Worm (Caenorhabditis elegans) whole organism, mixed stage, embryonic: ENCODE measurements around the gene T07D3.4.

Experiments
- M03D4.4 ChIP-seq: sonication (generic microtip); optimal IDR thresholded peaks from 2 replicates; lab custom pipeline; 2017; ENCODE audit warnings: mild to moderate bottlenecking, missing genetic modification characterization, missing compliant biosample characterization
- ces-1 ChIP-seq: fragments of 150-350 bp; optimal IDR thresholded peaks from 2 replicates; lab custom pipeline; 2014; ENCODE audit warnings: missing biosample characterization, missing genetic modification reagents, missing genetic modification characterization
- elt-3 ChIP-seq: fragments of 150-350 bp; optimal IDR thresholded peaks from 2 replicates; lab custom pipeline; 2014; ENCODE audit warnings: missing biosample characterization, missing genetic modification characterization
- lin-13 ChIP-seq: fragments of 150-350 bp; optimal IDR thresholded peaks from 2 replicates; lab custom pipeline; 2014; ENCODE audit warnings: missing biosample characterization, missing genetic modification characterization
- lsy-2 ChIP-seq: fragments of 150-350 bp; optimal IDR thresholded peaks from 2 replicates; lab custom pipeline; 2014; ENCODE audit warnings: missing biosample characterization, missing genetic modification characterization
- nhr-237 ChIP-seq: fragments of 150-350 bp; optimal IDR thresholded peaks from 2 replicates; lab custom pipeline; 2014; ENCODE audit warnings: missing biosample characterization, missing genetic modification characterization
- nhr-28 ChIP-seq: fragments of 150-350 bp; optimal IDR thresholded peaks from 2 replicates; lab custom pipeline; 2014; ENCODE audit warnings: missing biosample characterization, missing genetic modification characterization
- nhr-76 ChIP-seq: sonication (generic microtip); optimal IDR thresholded peaks from 2 replicates; lab custom pipeline; 2017; ENCODE audit warnings: missing biosample characterization, missing genetic modification characterization
- pha-4 ChIP-seq: fragments of 150-350 bp; optimal IDR thresholded peaks from 2 replicates; lab custom pipeline; 2018; ENCODE audit warnings: missing biosample characterization, missing genetic modification reagents, missing genetic modification characterization
- unc-39 ChIP-seq: fragments of 150-350 bp; optimal IDR thresholded peaks from 2 replicates; lab custom pipeline; 2014; ENCODE audit warnings: missing biosample characterization, missing genetic modification characterization
- unc-62 ChIP-seq: fragments of 150-350 bp; optimal IDR thresholded peaks from 2 replicates; lab custom pipeline; 2014; ENCODE audit warnings: missing biosample characterization, missing genetic modification reagents, missing genetic modification characterization
- ztf-11 ChIP-seq: fragments of 150-350 bp; optimal IDR thresholded peaks from 2 replicates; lab custom pipeline; 2014; ENCODE audit warnings: missing biosample characterization, missing genetic modification characterization

- TF ChIP-seq lin-13 (no peak), M03D4.4 (tag; lab: Kevin White, UChicago) (no peak), elt-3 (tag; lab: Kevin White, UChicago) (no peak), nhr-237 (tag; lab: Kevin White, UChicago) (no peak), lsy-2 (no peak), unc-39 (tag; lab: Kevin White, UChicago) (no peak), ztf-11 (tag; lab: Kevin White, UChicago) (no peak), nhr-76 (no peak), unc-62 (GFP tag; lab: Kevin White, UChicago) (no peak), pha-4 (tag; lab: Kevin White, UChicago) (no peak), ces-1 (GFP tag; lab: Kevin White, UChicago) (no peak), nhr-28 (tag; lab: Kevin White, UChicago) (no peak)
Observed at ce11 chrII:937265-937664, 49.2 kb downstream of the T07D3.4 start.
